Fruit fly (Drosophila melanogaster) ovary, adult (tissue): Measurements from ENCODE around the gene CG15170.
A peak's percentile ranks its signal among the peaks of the same experiment; 100 is the strongest.

Experiments
- CG17801 ChIP-seq: fragments of 200-800 bp; optimal IDR thresholded peaks from 2 replicates; lab custom pipeline; 2019; ENCODE audit warnings: missing biosample characterization, mild to moderate bottlenecking, missing genetic modification characterization, moderate library complexity; ENCODE audit not compliant: partially characterized antibody

The CG15170 gene

DNA sequence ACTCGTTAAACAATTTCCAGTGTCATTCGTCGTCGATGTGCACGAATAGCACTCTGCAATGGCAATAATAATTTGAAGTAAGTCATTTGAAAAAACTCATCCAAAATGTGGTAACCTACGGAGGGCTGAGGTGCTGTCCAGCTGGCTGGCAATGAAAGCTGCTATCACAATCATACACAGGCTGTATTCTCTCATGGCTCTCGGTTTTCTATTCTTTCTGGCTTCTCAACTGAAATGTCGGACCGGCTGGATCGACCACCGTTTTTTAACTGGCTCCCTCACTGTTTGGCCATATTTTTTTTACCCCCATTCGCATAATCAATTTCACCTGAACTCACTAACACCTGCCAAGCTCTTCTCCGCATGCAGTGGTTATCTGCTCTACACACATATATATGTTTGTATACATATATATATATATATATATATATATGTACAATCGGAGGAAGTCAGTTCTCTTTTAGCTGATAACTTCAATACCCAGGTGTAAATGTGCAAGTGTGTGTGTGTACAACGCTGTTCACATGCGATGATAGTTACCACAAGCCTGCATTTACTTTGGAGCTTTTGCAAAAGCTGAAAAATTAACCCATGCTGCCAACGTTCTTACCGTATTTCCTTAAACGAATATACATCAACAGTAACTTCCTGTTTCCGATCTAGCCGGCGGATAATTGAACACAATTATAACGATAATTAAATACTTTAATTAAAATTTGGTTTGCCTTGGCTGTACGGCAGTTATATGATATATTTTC, 5.8 kb upstream of the CG15170 start, which contains the start of gene CG10650:
Gene CG10650 (minus strand): TSS at position 275 of the 758 bp plus-strand sequence.
- TF ChIP-seq CG17801 (GFP tag; lab: Kevin White, UChicago) = no peak

DNA sequence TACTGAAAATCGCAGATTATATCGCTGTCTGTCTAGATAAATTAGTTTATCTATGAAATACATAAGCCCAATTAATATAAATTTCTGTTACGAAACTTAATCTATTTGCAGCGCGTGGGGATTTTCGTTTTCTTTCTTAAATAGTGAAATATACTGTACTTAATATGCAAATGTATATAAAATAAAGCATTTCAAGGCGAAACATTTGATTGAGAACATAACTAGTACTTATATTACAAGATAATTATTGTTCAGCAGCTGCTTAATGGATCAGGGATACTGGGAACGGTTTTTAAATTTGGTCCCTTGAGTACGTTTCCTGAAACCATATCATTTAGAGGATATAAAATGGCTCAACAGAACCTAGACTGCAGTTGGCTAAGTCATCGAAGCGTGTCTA, 2.2 kb upstream of the CG15170 start, which contains the start of gene CG46465:
Gene CG46465 (plus strand): TSS at position 301 of the 400 bp plus-strand sequence.
- TF ChIP-seq CG17801 (GFP tag; lab: Kevin White, UChicago) = no peak

DNA sequence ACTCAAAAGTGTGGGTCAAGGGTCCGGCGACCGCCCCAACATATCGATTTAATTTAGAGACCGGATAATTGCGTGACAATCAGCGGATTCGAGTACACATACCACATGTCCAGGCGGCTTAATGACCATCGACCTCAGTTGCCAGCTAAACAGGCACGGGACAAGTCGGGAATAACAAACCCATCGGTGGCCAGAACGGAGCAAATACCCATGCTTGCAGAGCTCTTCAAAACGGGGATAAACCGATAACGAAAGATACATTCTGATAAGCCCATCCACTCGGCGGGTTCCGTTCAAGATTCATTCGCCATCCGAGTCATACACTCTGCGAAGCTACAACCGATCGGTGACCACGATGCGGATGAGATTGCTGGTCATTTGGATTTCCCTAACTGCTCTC, 687 bp upstream of the CG15170 start, which contains the start of gene CG15169:
Gene CG15169 (plus strand): TSS at position 301 of the 400 bp plus-strand sequence.
- TF ChIP-seq CG17801 (GFP tag; lab: Kevin White, UChicago) = no peak

DNA sequence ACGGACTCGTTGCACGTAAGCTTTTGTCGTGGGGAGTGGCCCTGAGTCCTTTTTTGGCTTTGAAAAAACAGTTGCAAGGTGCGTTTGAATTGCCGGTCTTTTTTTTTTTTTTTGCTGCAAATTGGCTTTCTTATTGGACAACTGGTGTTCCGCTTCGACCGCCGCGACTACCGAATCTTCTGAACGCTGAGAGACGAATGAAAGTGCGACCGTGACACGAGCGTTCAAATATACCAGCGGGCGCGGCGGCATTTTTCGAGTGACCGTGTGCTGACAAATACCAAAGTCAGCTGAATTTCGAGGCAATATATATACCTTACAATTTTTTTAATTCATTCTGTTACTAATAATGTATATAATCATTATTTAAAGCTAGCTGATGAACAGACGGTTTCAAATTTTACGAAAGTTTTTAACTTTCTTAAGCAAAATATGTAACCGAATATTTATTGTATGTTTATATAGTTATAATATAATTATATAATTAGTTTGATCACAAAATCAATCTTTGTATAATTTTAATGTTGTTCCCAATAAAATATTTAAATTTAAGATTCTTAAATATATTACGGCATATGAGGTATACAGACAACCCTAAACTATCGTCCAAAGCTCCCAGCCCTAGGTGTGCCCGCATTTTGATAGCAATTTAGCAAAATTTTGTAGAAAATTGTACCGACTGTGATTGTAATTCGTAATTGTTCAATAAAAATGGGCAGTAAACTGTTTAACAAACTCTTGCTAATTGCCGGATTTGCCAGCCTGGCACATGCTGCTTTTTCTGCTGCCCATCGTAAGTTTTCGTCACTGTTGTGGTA, 2.7 kb downstream of the CG15170 start, which contains the start of the genes Swip-1 and EMC5:
Gene Swip-1 (minus strand): TSS at position 203 of the 818 bp plus-strand sequence.
Gene EMC5 (plus strand): TSS at position 630 of the 818 bp plus-strand sequence.
- peak; percentile 43 for TF ChIP-seq CG17801 (GFP tag; lab: Kevin White, UChicago)

DNA sequence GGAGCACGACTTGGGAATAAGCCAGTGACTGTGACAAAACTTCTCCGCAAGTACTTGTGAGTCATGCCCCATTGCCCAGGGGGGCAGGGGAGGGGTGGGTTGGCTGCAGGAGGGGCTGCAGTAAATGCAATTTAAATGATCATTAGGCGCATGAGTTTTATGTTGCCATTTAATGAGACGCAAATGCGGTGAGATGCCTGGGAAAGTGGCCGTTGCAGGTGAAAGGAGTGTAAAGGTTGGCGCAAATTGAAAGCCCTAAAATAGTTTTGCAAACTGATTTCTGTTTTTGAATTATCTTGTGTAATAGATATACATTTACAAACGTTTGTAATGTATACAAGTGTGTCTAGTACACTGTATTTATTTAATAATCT, 3.9 kb downstream of the CG15170 start:
- TF ChIP-seq CG17801 (GFP tag; lab: Kevin White, UChicago) = no peak

DNA sequence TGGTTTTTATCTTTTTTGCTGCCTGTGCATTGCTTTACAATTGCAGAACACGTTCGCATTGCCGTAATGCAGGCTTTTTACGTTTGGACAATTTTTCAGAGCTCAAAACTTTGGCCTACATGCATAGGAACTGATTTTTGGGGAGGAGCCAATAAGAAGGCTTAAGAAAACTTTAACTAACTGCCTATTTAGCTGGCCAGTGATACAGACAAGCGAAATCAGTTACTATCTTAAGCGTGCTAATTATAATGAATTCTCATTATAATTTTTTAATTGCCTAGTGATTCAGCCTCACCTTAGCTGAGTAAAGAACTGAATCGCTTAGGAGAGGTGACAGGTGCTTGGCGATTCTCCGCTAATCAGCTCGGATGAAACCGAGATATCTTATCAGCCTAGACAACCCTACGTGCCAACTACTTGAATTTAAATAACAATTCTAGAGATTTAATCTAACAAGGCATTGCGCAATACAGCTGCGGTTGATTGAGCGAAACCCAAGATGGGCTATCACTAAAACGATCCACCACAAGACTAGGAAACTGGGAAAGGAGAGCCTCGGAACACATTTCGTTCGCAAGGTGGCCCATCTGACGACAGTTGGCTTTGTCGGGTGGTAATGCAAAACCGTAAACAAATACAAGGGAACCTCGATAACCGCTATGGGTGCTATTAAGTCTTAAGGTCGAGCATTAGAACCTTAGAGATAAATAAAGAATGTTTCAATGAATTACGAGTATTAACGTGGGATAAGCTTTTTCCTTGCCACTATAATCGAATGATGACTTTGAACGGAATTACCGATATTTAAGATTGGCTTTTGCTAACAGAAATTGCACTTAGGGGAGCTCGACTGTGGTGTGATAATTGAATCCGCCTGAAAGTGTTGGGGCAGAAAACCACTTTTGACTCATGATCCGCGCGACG, 4.6 kb downstream of the CG15170 start:
- TF ChIP-seq CG17801 (GFP tag; lab: Kevin White, UChicago) = no peak

DNA sequence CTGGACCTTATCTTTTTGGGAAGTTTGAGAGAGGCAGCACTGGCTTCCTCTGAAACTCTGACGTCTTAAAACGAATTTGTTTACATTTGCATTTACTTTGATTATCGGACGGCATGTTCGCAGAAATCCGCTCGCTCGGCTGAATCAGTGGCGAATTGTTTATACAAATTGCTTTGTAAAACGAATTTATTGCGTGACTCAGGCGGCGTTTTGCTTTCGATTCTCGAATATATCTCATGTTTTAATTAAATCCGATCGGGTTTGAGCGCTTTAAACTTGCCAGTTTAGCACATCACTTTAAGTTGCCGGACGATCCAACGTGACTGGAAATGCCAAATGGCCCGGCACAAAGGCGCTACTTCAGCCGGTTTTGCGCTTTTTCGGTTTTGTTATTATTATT, 5.9 kb downstream of the CG15170 start:
- no peak for TF ChIP-seq CG17801 (GFP tag; lab: Kevin White, UChicago)

DNA sequence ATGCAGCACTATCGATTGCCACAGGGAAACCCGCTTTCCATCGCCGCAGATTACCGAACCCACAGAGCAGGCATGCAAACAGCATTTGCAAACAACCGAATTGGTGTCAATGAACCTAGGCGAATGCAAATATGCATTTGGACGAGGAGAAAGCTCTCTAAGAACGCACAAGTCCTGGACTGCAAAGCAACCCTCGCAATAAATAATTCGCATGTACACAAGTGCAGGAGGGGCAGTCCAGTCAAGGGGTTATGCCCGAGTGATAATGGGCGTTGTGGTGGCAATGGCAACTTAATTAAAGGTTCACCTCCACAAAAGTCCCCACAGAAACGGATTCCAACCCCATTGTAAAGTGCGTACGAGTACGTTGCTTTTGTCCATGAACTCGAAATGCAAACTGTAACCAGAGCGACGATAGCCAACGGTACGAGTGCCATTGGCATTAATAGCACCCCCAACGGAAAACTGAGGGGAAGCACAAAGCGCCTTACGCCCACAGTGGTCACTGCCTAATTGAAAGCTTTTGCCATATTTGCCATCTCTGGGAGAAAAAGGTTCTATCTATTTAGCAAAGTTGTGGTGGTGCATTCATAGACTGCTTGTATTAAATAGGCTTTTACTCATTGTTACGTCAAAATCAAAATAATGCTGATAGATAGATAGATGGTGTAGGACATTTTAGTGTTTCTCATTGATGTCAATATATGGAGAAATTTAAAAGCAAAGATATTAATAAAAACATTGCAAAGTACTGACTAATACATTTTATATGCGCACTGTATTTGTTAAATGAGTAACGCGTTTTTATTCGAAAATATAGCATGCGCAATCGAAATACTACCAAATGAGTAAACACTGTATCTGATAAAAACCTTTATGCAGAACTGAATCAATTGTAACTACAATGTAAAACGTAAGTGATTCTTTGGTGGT, 6.9 kb downstream of the CG15170 start:
- no peak for TF ChIP-seq CG17801 (GFP tag; lab: Kevin White, UChicago)

DNA sequence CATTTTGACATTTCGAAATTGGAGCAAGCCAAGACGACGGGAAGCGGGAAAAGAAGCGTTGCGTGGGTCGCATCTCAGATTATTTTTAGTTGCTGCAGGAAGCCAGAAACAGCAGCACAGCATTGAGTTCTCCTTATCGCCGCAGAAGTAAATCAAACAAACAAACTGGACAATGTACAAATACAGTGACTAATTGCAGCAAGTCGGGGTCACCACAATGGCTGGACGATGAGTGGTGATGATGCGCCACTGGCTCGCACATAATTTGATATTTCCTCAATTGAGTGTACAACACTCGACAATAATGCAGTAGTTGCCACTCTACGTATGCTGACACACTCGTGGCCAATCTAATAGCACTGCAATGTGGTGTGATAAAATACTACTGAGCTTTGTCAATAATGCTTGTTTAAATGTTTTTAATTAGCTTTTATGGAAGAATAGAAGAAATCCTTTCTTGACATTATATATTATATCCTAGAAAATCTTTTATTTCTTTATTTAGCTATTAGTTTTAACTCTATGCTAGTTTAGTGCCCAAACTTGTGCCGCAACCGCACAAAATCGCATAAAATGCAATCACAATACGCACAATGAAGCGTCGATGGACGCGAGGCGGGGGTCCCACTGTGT, 8.0 kb downstream of the CG15170 start:
- peak; percentile 19 for TF ChIP-seq CG17801 (GFP tag; lab: Kevin White, UChicago)

DNA sequence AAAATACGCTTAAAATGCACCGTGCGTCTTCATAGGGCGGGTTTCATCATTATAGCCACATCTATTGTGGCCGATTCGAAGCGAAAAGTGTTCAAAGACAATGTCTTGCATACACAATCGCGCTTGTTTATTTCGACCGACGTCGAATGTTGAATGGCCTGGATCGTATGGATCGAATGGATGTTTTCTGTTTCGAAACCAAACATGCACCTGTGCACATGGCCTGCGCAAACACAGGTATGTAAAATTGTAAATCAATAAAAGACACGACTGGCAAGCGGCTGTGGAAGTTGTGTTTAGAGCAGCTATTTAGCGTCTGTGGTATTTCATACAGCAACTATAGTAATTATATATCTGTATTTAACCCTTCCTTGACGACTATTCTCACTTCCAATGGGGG, 8.5 kb downstream of the CG15170 start:
- TF ChIP-seq CG17801 (GFP tag; lab: Kevin White, UChicago) = no peak

DNA sequence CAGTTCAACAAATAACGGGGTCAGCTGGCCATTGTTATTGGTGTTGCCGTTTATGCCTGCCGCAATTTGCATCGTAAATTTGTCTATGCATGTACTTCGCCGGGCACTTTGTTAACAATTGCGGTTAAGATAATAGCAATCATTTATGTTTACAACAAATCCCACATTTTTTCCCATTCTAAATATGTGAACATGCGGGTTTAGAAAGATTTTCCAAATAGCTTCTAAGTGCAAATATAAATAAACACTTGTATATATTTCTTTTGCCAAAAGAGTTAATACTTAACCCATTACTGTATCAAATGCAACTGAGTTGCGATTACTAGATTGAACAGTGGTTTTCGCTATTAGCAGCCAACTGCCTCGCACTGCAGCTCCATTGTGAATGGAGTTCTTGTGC, 9.1 kb downstream of the CG15170 start:
- TF ChIP-seq CG17801 (GFP tag; lab: Kevin White, UChicago) = no peak

DNA sequence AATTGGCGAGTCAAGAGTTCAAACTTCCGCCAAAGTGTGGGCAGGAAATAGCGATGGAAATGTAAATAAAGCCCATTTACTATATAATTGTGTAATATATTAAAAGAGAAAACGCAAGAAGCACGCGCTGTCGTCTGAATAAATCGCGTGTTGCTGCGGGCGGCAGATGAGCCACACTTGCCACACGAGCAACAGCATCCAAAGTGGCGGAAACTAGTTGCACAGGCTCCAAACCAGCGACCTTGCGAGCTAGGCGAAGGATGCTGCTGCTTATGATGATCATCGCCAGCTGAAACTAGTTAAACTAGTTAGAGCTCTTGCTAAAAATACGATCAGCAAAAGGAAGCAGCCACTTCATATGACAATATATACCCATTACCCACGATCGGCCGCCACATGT, 10.6 kb downstream of the CG15170 start:
- TF ChIP-seq CG17801 (GFP tag; lab: Kevin White, UChicago) = no peak

DNA sequence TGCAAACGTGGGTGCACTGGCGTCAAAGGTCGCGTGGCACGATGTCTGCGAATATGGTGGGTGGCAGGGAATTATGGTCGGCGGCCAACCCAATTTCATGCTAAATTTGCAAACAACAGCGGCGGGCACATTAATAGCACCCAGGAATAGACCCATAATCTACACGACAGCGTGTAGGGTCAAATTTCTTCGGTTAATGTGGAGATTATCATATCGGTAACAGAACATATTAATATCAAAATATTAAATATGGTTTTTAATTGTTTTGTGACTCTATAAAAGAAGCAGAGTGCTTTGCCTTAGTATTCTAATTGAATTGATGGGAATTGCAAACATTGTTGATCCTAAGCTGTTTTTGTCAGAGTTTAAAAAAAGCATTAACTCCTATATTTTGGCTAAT, 11.1 kb downstream of the CG15170 start:
- no peak for TF ChIP-seq CG17801 (GFP tag; lab: Kevin White, UChicago)
